Worm (Caenorhabditis elegans): Measurements from ENCODE around the gene C23H5.15.

DNA sequence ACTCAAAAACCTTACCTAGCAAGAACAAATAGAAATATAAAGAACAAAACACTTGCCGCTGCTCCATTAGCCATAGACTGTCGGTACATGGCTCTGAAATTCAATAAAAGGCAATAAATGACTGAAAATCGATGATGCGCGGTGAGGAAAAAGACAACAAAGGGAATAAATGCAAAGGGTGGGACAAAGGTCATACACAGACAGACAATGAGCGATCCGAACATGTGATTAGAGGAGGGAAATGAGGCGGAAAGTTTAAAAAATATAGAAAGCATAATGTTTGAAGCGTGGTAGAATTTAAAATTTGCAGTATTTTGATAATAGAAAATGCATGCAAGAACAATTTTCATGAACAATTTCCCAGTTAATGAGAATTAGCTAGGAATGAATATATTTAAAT, 37.9 kb upstream of the C23H5.15 start, which contains the start of gene C54E4.12:
- TF ChIP-seq ama-1 (optimal IDR thresholded peaks at IDR 0.05), result no peak
- TF ChIP-seq ama-1 (GFP tag; optimal IDR thresholded peaks at IDR 0.05), result no peak
- TF ChIP-seq gei-17 (GFP tag; optimal IDR thresholded peaks at IDR 0.05), result no peak
- TF ChIP-seq Y53F4B.3 (GFP tag; IDR thresholded peaks at IDR 0.05), result no peak
- no peak for TF ChIP-seq unc-62 (GFP tag; optimal IDR thresholded peaks at IDR 0.05)
- no peak for TF ChIP-seq dpl-1 (GFP tag; optimal IDR thresholded peaks at IDR 0.05)
- TF ChIP-seq cebp-2 (GFP tag; IDR thresholded peaks at IDR 0.05), result no peak
- no peak for TF ChIP-seq athp-1 (tag; optimal IDR thresholded peaks at IDR 0.05)
- TF ChIP-seq atf-7 (tag; optimal IDR thresholded peaks at IDR 0.05), result no peak

Measured in whole organism, young adult.